Fruit fly (Drosophila melanogaster): ENCODE measurements around the gene CG42446.

DNA sequence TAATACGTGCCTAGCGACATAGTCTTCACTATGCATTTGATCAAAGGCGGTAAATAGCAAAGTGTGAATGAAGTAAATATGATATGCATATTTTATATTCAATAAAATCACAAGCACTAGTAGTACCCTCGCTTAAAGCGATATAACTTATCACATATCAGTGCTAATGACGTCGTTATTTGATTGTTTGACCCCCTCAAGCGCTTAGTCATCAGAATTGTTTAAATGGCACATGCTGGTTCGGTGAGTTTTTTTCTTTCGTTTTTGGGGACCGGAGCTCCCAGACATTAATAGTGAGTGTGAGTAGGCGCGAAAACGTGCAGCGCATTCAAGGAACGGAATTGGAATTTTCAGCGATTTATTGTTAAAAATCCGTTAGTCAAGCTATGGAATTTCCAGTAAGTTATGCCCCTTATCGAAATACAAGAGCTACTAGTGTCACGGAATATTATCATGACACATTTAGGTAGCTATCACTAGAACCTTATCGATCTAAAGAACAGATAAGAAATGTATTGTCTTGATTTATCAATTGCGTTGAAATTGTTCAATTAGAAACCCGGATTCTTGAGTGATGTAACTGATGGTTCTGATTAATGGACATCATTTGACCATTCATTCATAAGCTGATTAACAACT is 12.2 kb downstream of the CG42446 start:
- TF ChIP-seq psq (optimal IDR thresholded peaks at IDR 0.05) (no peak), pan (optimal IDR thresholded peaks at IDR 0.05) (no peak), EcR (GFP tag; optimal IDR thresholded peaks at IDR 0.05) (no peak)
